Fruit fly (Drosophila melanogaster) whole organism, embryonic: ENCODE results near the gene Rpn12.

Source experiments
- Atf3 ChIP-seq: fragments of 200-800 bp; sonication (Bioruptor generic); optimal IDR thresholded peaks from 3 replicates; lab custom pipeline; 2016; ENCODE audit warnings: missing biosample characterization, missing genetic modification characterization
- BtbVII ChIP-seq: fragments of 200-800 bp; sonication (Bioruptor generic); optimal IDR thresholded peaks from 3 replicates; lab custom pipeline; 2017; ENCODE audit warnings: missing biosample characterization, mild to moderate bottlenecking, missing genetic modification characterization
- CG10462 ChIP-seq: fragments of 200-800 bp; sonication (Bioruptor generic); optimal IDR thresholded peaks from 2 replicates; lab custom pipeline; 2016; ENCODE audit warnings: missing biosample characterization, missing genetic modification characterization
- CG11085 ChIP-seq: fragments of 200-800 bp; sonication (Bioruptor generic); IDR thresholded peaks from 2 replicates; pipeline ENCODE4 v1.3.6; 2022; ENCODE audit warnings: missing biosample characterization, missing genetic modification characterization
- CG11504 ChIP-seq: fragments of 200-800 bp; sonication (Bioruptor generic); optimal IDR thresholded peaks from 3 replicates; lab custom pipeline; 2019; ENCODE audit warnings: missing biosample characterization, mild to moderate bottlenecking, missing genetic modification characterization, moderate library complexity
- CG12104 ChIP-seq: fragments of 200-800 bp; sonication (Bioruptor generic); optimal IDR thresholded peaks from 3 replicates; lab custom pipeline; 2016; ENCODE audit warnings: missing biosample characterization, missing genetic modification characterization
- CG12391 ChIP-seq: fragments of 200-800 bp; sonication (Bioruptor generic); optimal IDR thresholded peaks from 3 replicates; lab custom pipeline; 2018; ENCODE audit warnings: missing biosample characterization, mild to moderate bottlenecking, missing genetic modification characterization, moderate library complexity
- CG12769 ChIP-seq: fragments of 200-800 bp; sonication (Bioruptor generic); optimal IDR thresholded peaks from 2 replicates; lab custom pipeline; 2019; ENCODE audit warnings: missing biosample characterization, mild to moderate bottlenecking, missing genetic modification characterization, moderate library complexity
- CG1529 ChIP-seq: fragments of 200-800 bp; sonication (Bioruptor generic); optimal IDR thresholded peaks from 3 replicates; lab custom pipeline; 2018; ENCODE audit warnings: missing biosample characterization, missing genetic modification characterization
- CG18599 ChIP-seq: fragments of 200-800 bp; sonication (Bioruptor generic); optimal IDR thresholded peaks from 3 replicates; lab custom pipeline; 2017; ENCODE audit warnings: missing biosample characterization, missing genetic modification characterization, mild to moderate bottlenecking, moderate library complexity, missing genetic modification reagents
- CG2889 ChIP-seq: fragments of 200-800 bp; sonication (Bioruptor generic); IDR thresholded peaks from 3 replicates; pipeline ENCODE4 v1.3.6; 2022; ENCODE audit warnings: missing biosample characterization, missing genetic modification characterization
- CG32772 ChIP-seq: fragments of 200-800 bp; sonication (Bioruptor generic); IDR thresholded peaks from 2 replicates; pipeline ENCODE4 v1.3.6; 2022; ENCODE audit warnings: missing biosample characterization, missing genetic modification characterization
- CG3726 ChIP-seq: fragments of 200-800 bp; sonication (Bioruptor generic); IDR thresholded peaks from 3 replicates; pipeline ENCODE4, ENCODE4 v1.3.6; 2022; ENCODE audit warnings: missing biosample characterization, missing genetic modification characterization
- CG4617 ChIP-seq: fragments of 200-800 bp; sonication (Bioruptor generic); optimal IDR thresholded peaks from 3 replicates; lab custom pipeline; 2016; ENCODE audit warnings: missing biosample characterization, missing genetic modification characterization, borderline replicate concordance
- CG6254 ChIP-seq: fragments of 200-800 bp; sonication (Bioruptor generic); optimal IDR thresholded peaks from 3 replicates; lab custom pipeline; 2017; ENCODE audit warnings: mild to moderate bottlenecking, missing biosample characterization, missing genetic modification reagents, missing genetic modification characterization
- CG6791 ChIP-seq: fragments of 200-800 bp; sonication (Bioruptor generic); IDR thresholded peaks from 3 replicates; pipeline ENCODE4 v1.3.6; 2022; ENCODE audit warnings: missing biosample characterization, missing genetic modification characterization; ENCODE audit not compliant: partially characterized antibody
- CG6854 ChIP-seq: fragments of 200-800 bp; sonication (Bioruptor generic); optimal IDR thresholded peaks from 3 replicates; lab custom pipeline; 2017; ENCODE audit warnings: missing biosample characterization, mild to moderate bottlenecking, missing genetic modification characterization
- CG7556 ChIP-seq: fragments of 200-800 bp; sonication (Bioruptor generic); optimal IDR thresholded peaks from 2 replicates; lab custom pipeline; 2017; ENCODE audit warnings: missing biosample characterization, mild to moderate bottlenecking, missing genetic modification characterization
- CG7745 ChIP-seq: fragments of 200-800 bp; sonication (Bioruptor generic); optimal IDR thresholded peaks from 2 replicates; lab custom pipeline; 2018; ENCODE audit warnings: missing biosample characterization, mild to moderate bottlenecking, missing genetic modification characterization, moderate library complexity
- CG8924 ChIP-seq: fragments of 200-800 bp; optimal IDR thresholded peaks from 3 replicates; lab custom pipeline; 2019; ENCODE audit warnings: missing biosample characterization, mild to moderate bottlenecking, missing genetic modification characterization, moderate library complexity
- CG9215 ChIP-seq: fragments of 200-800 bp; sonication (Bioruptor generic); IDR thresholded peaks from 2 replicates; pipeline ENCODE4 v1.3.6; 2022; ENCODE audit warnings: missing biosample characterization, missing genetic modification characterization
- CrebB ChIP-seq: fragments of 200-800 bp; sonication (Bioruptor generic); optimal IDR thresholded peaks from 3 replicates; lab custom pipeline; 2018; ENCODE audit warnings: missing biosample characterization, mild to moderate bottlenecking, missing genetic modification characterization
- Dfd ChIP-seq, 2 experiments: fragments of >200 bp; optimal IDR thresholded peaks; 2 replicates each; lab custom pipeline; 2017; ENCODE audit warnings: missing biosample characterization in 2 of 2, missing genetic modification characterization in 2 of 2
- Dip3 ChIP-seq: fragments of 200-800 bp; sonication (Bioruptor generic); optimal IDR thresholded peaks from 3 replicates; lab custom pipeline; 2016; ENCODE audit warnings: missing biosample characterization, missing genetic modification characterization
- Dll ChIP-seq: fragments of 200-800 bp; sonication (Bioruptor generic); IDR thresholded peaks from 4 replicates; pipeline ENCODE4 v1.3.6; 2022; ENCODE audit warnings: missing biosample characterization, missing genetic modification characterization; ENCODE audit not compliant: partially characterized antibody
- Drgx ChIP-seq: fragments of 200-800 bp; sonication (Bioruptor generic); IDR thresholded peaks from 2 replicates; pipeline ENCODE4 v1.3.6; 2022; ENCODE audit warnings: missing biosample characterization, missing genetic modification characterization
- H2.0 ChIP-seq: fragments of 200-800 bp; sonication (Bioruptor generic); IDR thresholded peaks from 2 replicates; pipeline ENCODE4 v1.3.6; 2022; ENCODE audit warnings: missing biosample characterization, missing genetic modification characterization
- Mrtf ChIP-seq: fragments of 200-800 bp; sonication (Bioruptor generic); IDR thresholded peaks from 3 replicates; pipeline ENCODE4 v1.3.6; 2022; ENCODE audit warnings: missing biosample characterization, missing genetic modification characterization
- Myb ChIP-seq: fragments of 200-800 bp; sonication (Bioruptor generic); optimal IDR thresholded peaks from 2 replicates; lab custom pipeline; 2016; ENCODE audit warnings: missing biosample characterization, missing genetic modification characterization
- PHDP ChIP-seq: fragments of 200-800 bp; sonication (Bioruptor generic); optimal IDR thresholded peaks from 3 replicates; lab custom pipeline; 2018; ENCODE audit warnings: missing biosample characterization, mild to moderate bottlenecking, missing genetic modification characterization, moderate library complexity
- Side ChIP-seq: fragments of 200-800 bp; sonication (Bioruptor generic); optimal IDR thresholded peaks from 2 replicates; lab custom pipeline; 2016; ENCODE audit warnings: missing biosample characterization, missing genetic modification characterization
- Trl ChIP-seq, 3 experiments: fragments of >200 bp in 2 of 3; fragments of 200-800 bp in 1 of 3; sonication (Bioruptor generic) in 1 of 3; optimal IDR thresholded peaks; 2 replicates in 1 of 3; 3 replicates in 2 of 3; lab custom pipeline; 2016 to 2017; ENCODE audit warnings: missing biosample characterization in 1 of 3, missing genetic modification characterization in 1 of 3
- abd-A ChIP-seq: fragments of 200-800 bp; sonication (Bioruptor generic); optimal IDR thresholded peaks from 3 replicates; lab custom pipeline; 2019; ENCODE audit warnings: missing biosample characterization, mild to moderate bottlenecking, missing genetic modification characterization, moderate library complexity
- cas ChIP-seq: fragments of 200-800 bp; sonication (Bioruptor generic); IDR thresholded peaks from 2 replicates; pipeline ENCODE4 v1.3.6; 2022; ENCODE audit warnings: missing biosample characterization, missing genetic modification characterization
- ftz-f1 ChIP-seq: fragments of 200-800 bp; sonication (Bioruptor generic); optimal IDR thresholded peaks from 2 replicates; lab custom pipeline; 2016; ENCODE audit warnings: missing biosample characterization, missing genetic modification characterization
- gcm2 ChIP-seq: fragments of 200-800 bp; sonication (Bioruptor generic); optimal IDR thresholded peaks from 2 replicates; lab custom pipeline; 2016; ENCODE audit warnings: missing biosample characterization, missing genetic modification characterization
- gt ChIP-seq: fragments of 200-800 bp; sonication (Bioruptor generic); IDR thresholded peaks from 2 replicates; pipeline ENCODE4 v1.3.6; 2022; ENCODE audit warnings: missing biosample characterization, missing genetic modification characterization
- hkb ChIP-seq, 2 experiments: fragments of 200-800 bp in 1 of 2; fragments of >200 bp in 1 of 2; sonication (Bioruptor generic) in 1 of 2; IDR thresholded peaks in 1 of 2; optimal IDR thresholded peaks in 1 of 2; 2 replicates each; pipeline versions ENCODE4 v1.3.6 to Lab custom; 2017 to 2022; ENCODE audit warnings: missing biosample characterization in 1 of 2, missing genetic modification characterization in 1 of 2
- klu ChIP-seq: fragments of 200-800 bp; sonication (Bioruptor generic); IDR thresholded peaks from 2 replicates; pipeline ENCODE4 v1.3.6; 2022; ENCODE audit warnings: missing biosample characterization, missing genetic modification characterization
- lola ChIP-seq, 3 experiments: fragments of >200 bp in 2 of 3; fragments of 200-800 bp in 1 of 3; sonication (Bioruptor generic) in 1 of 3; optimal IDR thresholded peaks; 2 replicates each; lab custom pipeline; 2017 to 2019; ENCODE audit warnings: missing biosample characterization in 3 of 3, missing genetic modification characterization in 3 of 3, mild to moderate bottlenecking in 1 of 3, moderate library complexity in 1 of 3
- maf-S ChIP-seq: fragments of 200-800 bp; sonication (Bioruptor generic); optimal IDR thresholded peaks from 2 replicates; lab custom pipeline; 2016; ENCODE audit warnings: missing biosample characterization, missing genetic modification characterization
- prd ChIP-seq, 3 experiments: fragments of >200 bp in 2 of 3; fragments of 200-800 bp in 1 of 3; sonication (Bioruptor generic) in 1 of 3; optimal IDR thresholded peaks in 2 of 3; IDR thresholded peaks in 1 of 3; 2 replicates in 2 of 3; 3 replicates in 1 of 3; pipeline versions ENCODE4 v1.3.6 to Lab custom; 2017 to 2022; ENCODE audit warnings: missing biosample characterization in 1 of 3, missing genetic modification characterization in 1 of 3
- pzg ChIP-seq: fragments of 200-800 bp; sonication (Bioruptor generic); optimal IDR thresholded peaks from 3 replicates; lab custom pipeline; 2018; ENCODE audit warnings: missing biosample characterization, mild to moderate bottlenecking, missing genetic modification characterization, moderate library complexity
- slp2 ChIP-seq: fragments of 200-800 bp; sonication (Bioruptor generic); optimal IDR thresholded peaks from 2 replicates; lab custom pipeline; 2016; ENCODE audit warnings: missing biosample characterization, missing genetic modification characterization
- sna ChIP-seq: fragments of 200-800 bp; sonication (Bioruptor generic); IDR thresholded peaks from 2 replicates; pipeline ENCODE4 v1.3.6; 2022; ENCODE audit warnings: missing biosample characterization, missing genetic modification characterization; ENCODE audit not compliant: partially characterized antibody
- ssp ChIP-seq: fragments of 200-800 bp; sonication (Bioruptor generic); IDR thresholded peaks from 2 replicates; pipeline ENCODE4 v1.3.6; 2022; ENCODE audit warnings: missing biosample characterization, missing genetic modification characterization
- tll ChIP-seq, 2 experiments: fragments of 200-800 bp in 1 of 2; fragments of >200 bp in 1 of 2; sonication (Bioruptor generic) in 1 of 2; optimal IDR thresholded peaks; 2 replicates each; lab custom pipeline; 2017 to 2019; ENCODE audit warnings: missing biosample characterization in 2 of 2, missing genetic modification characterization in 2 of 2, mild to moderate bottlenecking in 1 of 2, moderate library complexity in 1 of 2
- trh ChIP-seq: fragments of 200-800 bp; sonication (Bioruptor generic); optimal IDR thresholded peaks from 2 replicates; lab custom pipeline; 2016; ENCODE audit warnings: missing biosample characterization, missing genetic modification characterization

The Rpn12 gene

dm6 chr3L:16533932-16534331 lies 48.9 kb upstream of the Rpn12 start (continued):
- TF ChIP-seq hkb (optimal IDR thresholded peaks at IDR 0.05; lab: Kevin White, UChicago) (no peak), hkb (GFP tag; IDR thresholded peaks at IDR 0.05; lab: Robert Waterston, UW) (peak; percentile 78), prd (optimal IDR thresholded peaks at IDR 0.05; lab: Kevin White, UChicago) (no peak), prd (GFP tag; IDR thresholded peaks at IDR 0.05; lab: Robert Waterston, UW) (peak; percentile 65), CG7556 (GFP tag; lab: Kevin White, UChicago) (peak; percentile 88), CG1529 (peak; percentile 78), abd-A (tag; lab: Kevin White, UChicago) (peak; percentile 37), ssp (GFP tag; lab: Robert Waterston, UW) (peak; percentile 50), Myb (GFP tag; lab: Kevin White, UChicago) (peak; percentile 31), CG10462 (peak; percentile 67), CG6791 (GFP tag; lab: Robert Waterston, UW) (no peak), gt (GFP tag; lab: Robert Waterston, UW) (no peak), Dll (GFP tag; lab: Robert Waterston, UW) (no peak), Trl (optimal IDR thresholded peaks at IDR 0.05; lab: Kevin White, UChicago) (no peak), Trl (GFP tag; optimal IDR thresholded peaks at IDR 0.05; lab: Kevin White, UChicago) (peak; percentile 53), CG11504 (peak; percentile 90), slp2 (peak; percentile 60), Atf3 (GFP tag; lab: Kevin White, UChicago) (peak; percentile 58), BtbVII (peak; percentile 79), sna (GFP tag; lab: Robert Waterston, UW) (no peak), CG12104 (GFP tag; lab: Kevin White, UChicago) (peak; percentile 78), Mrtf (GFP tag; lab: Robert Waterston, UW) (no peak; the same call in 2 of the 3 replicates), CG18599 (GFP tag; lab: Kevin White, UChicago) (peak; percentile 84), CG9215 (GFP tag; lab: Robert Waterston, UW) (peak; percentile 67), CG6854 (GFP tag; lab: Kevin White, UChicago) (peak; percentile 42), trh (GFP tag; lab: Kevin White, UChicago) (peak; percentile 51), CG12769 (no peak), lola (GFP tag; optimal IDR thresholded peaks at IDR 0.05; lab: Kevin White, UChicago) (peak in 1 of 3 experiments; percentile 83), maf-S (GFP tag; lab: Kevin White, UChicago) (peak; percentile 52), pzg (GFP tag; lab: Kevin White, UChicago) (no peak), Dip3 (GFP tag; lab: Kevin White, UChicago) (peak; percentile 57), cas (GFP tag; lab: Robert Waterston, UW) (no peak), CrebB (tag; lab: Kevin White, UChicago) (peak; percentile 29), klu (GFP tag; lab: Robert Waterston, UW) (peak; percentile 63; the same call in 1 of the 2 replicates), CG12391 (tag; lab: Kevin White, UChicago) (peak; percentile 86), ftz-f1 (GFP tag; lab: Kevin White, UChicago) (no peak), gcm2 (GFP tag; lab: Kevin White, UChicago) (peak; percentile 52), CG3726 (GFP tag; lab: Robert Waterston, UW) (no peak), CG11085 (GFP tag; lab: Robert Waterston, UW) (peak; percentile 36; the same call in 1 of the 2 replicates), CG32772 (peak; percentile 66; the same call in 1 of the 2 replicates), Drgx (GFP tag; lab: Robert Waterston, UW) (no peak), CG6254 (GFP tag; lab: Kevin White, UChicago) (peak; percentile 57), tll (GFP tag; optimal IDR thresholded peaks at IDR 0.05; lab: Kevin White, UChicago) (no peak), H2.0 (GFP tag; lab: Robert Waterston, UW) (peak; percentile 61), CG8924 (peak; percentile 87), Side (peak; percentile 66), CG2889 (GFP tag; lab: Robert Waterston, UW) (0 out of 3 replicates have a peak, but pooled peaks have one; percentile 44), CG7745 (tag; lab: Kevin White, UChicago) (no peak), PHDP (peak; percentile 88), CG4617 (peak; percentile 37), Dfd (GFP tag; optimal IDR thresholded peaks at IDR 0.05; lab: Kevin White, UChicago) (no peak)
